Worm (Caenorhabditis elegans): ENCODE measurements around the gene enu-3.6.

enu-3.6 gene

ce11 chrIII:10720170-10720569, 30.1 kb upstream of the enu-3.6 start:
- TF ChIP-seq ceh-19 (GFP tag; optimal IDR thresholded peaks at IDR 0.05) (peak; percentile 24), pros-1 (tag; optimal IDR thresholded peaks at IDR 0.05) (peak; percentile 20), unc-42 (tag; optimal IDR thresholded peaks at IDR 0.05) (peak; percentile 50), ceh-34 (tag; optimal IDR thresholded peaks at IDR 0.05) (peak; percentile 60), nfya-1 (tag; optimal IDR thresholded peaks at IDR 0.05) (peak; percentile 99), nhr-232 (tag; optimal IDR thresholded peaks at IDR 0.05) (no peak), elt-4 (tag; optimal IDR thresholded peaks at IDR 0.05) (no peak), hlh-8 (tag; optimal IDR thresholded peaks at IDR 0.05) (no peak), lin-11 (tag; optimal IDR thresholded peaks at IDR 0.05) (no peak), unc-55 (GFP tag; optimal IDR thresholded peaks at IDR 0.05) (peak; percentile 90), ceh-2 (tag; optimal IDR thresholded peaks at IDR 0.05) (peak; percentile 45), ceh-31 (tag; optimal IDR thresholded peaks at IDR 0.05) (peak; percentile 85), unc-3 (GFP tag; conservative IDR thresholded peaks at IDR 0.05) (no peak; the same call in 1 of the 2 replicates), unc-3 (tag; optimal IDR thresholded peaks at IDR 0.05) (no peak), ceh-14 (tag; optimal IDR thresholded peaks at IDR 0.05) (peak; percentile 49), pat-9 (tag; optimal IDR thresholded peaks at IDR 0.05) (no peak), ceh-48 (tag; optimal IDR thresholded peaks at IDR 0.05) (peak; percentile 87), sox-2 (GFP tag; IDR thresholded peaks at IDR 0.05) (peak; percentile 17; the same call in 1 of the 2 replicates), eyg-1 (tag; optimal IDR thresholded peaks at IDR 0.05) (no peak), pax-1 (tag; optimal IDR thresholded peaks at IDR 0.05) (no peak), ama-1 (optimal IDR thresholded peaks at IDR 0.05) (no peak), ceh-18 (tag; optimal IDR thresholded peaks at IDR 0.05) (peak; percentile 68), elt-2 (tag; optimal IDR thresholded peaks at IDR 0.05) (peak; percentile 41), sox-4 (tag; optimal IDR thresholded peaks at IDR 0.05) (no peak), rnt-1 (tag; optimal IDR thresholded peaks at IDR 0.05) (peak; percentile 70), F13H6.1 (tag; optimal IDR thresholded peaks at IDR 0.05) (peak; percentile 32), tbx-2 (tag; optimal IDR thresholded peaks at IDR 0.05) (peak; percentile 67), hlh-30 (tag; optimal IDR thresholded peaks at IDR 0.05; ENCODE audit: insufficient read depth) (peak; percentile 82), nhr-11 (tag; optimal IDR thresholded peaks at IDR 0.05) (no peak), pqm-1 (tag; optimal IDR thresholded peaks at IDR 0.05) (no peak), K02D7.2 (tag; optimal IDR thresholded peaks at IDR 0.05) (no peak), dve-1 (tag; optimal IDR thresholded peaks at IDR 0.05) (no peak), K09A11.1 (tag; optimal IDR thresholded peaks at IDR 0.05; ENCODE audit: insufficient read depth) (peak; percentile 29), ref-2 (tag; optimal IDR thresholded peaks at IDR 0.05) (peak; percentile 48), zip-5 (tag; optimal IDR thresholded peaks at IDR 0.05) (no peak), C38D4.7 (GFP tag; optimal IDR thresholded peaks at IDR 0.05) (no peak), fkh-10 (GFP tag; optimal IDR thresholded peaks at IDR 0.05) (no peak), tbx-7 (tag; optimal IDR thresholded peaks at IDR 0.05) (no peak), unc-86 (tag; optimal IDR thresholded peaks at IDR 0.05) (no peak), Y22D7AL.16 (tag; optimal IDR thresholded peaks at IDR 0.05) (no peak), odd-2 (tag; optimal IDR thresholded peaks at IDR 0.05) (no peak)

ce11 chrIII:10721056-10721455, 29.2 kb upstream of the enu-3.6 start:
- no peak for TF ChIP-seq pag-3 (tag; optimal IDR thresholded peaks at IDR 0.05; ENCODE audit: borderline replicate concordance)
- no peak for TF ChIP-seq unc-42 (tag; optimal IDR thresholded peaks at IDR 0.05)
- TF ChIP-seq ceh-6 (GFP tag; optimal IDR thresholded peaks at IDR 0.05) = no peak
- TF ChIP-seq elt-2 (tag; optimal IDR thresholded peaks at IDR 0.05) = no peak
- no peak for TF ChIP-seq zip-5 (tag; optimal IDR thresholded peaks at IDR 0.05)
- TF ChIP-seq ceh-45 (GFP tag; IDR thresholded peaks at IDR 0.05) = no peak
- no peak for TF ChIP-seq fkh-6 (tag; optimal IDR thresholded peaks at IDR 0.05)
- TF ChIP-seq tbx-7 (tag; optimal IDR thresholded peaks at IDR 0.05) = no peak
- no peak for TF ChIP-seq hlh-13 (GFP tag; optimal IDR thresholded peaks at IDR 0.05)
- no peak for TF ChIP-seq hlh-15 (tag; optimal IDR thresholded peaks at IDR 0.05)
- no peak for TF ChIP-seq ets-4 (tag; optimal IDR thresholded peaks at IDR 0.05)
- no peak for TF ChIP-seq sox-2 (GFP tag; IDR thresholded peaks at IDR 0.05)
- TF ChIP-seq sdc-2 (tag; optimal IDR thresholded peaks at IDR 0.05) = no peak
- no peak for TF ChIP-seq ahr-1 (tag; optimal IDR thresholded peaks at IDR 0.05)

All from whole organism, late embryonic.